Fruit fly (Drosophila melanogaster): ENCODE data around the gene CG18788.

DNA sequence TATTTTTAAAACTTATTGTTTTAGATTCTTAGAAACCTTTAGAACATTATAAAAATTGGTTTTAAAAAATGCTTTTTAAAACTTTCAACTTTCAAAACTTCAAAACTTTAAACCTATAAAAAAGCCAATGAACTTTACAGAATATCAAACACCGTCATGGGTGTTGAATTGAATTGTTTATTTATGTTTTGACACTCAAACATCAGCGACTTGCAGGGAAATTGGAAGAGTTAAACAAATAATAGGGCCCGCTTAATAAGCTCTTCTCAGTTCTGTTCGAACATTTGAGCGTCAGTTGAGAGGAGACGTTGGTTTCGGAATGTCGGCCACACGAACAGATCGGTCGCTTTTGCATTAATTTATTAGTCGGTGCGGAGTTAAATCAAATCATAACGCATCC, 15.1 kb downstream of the CG18788 start, which contains the start of gene PLCXD:
- TF ChIP-seq psq (optimal IDR thresholded peaks at IDR 0.05) (no peak), usp (GFP tag; optimal IDR thresholded peaks at IDR 0.05) (no peak), CG8478 (optimal IDR thresholded peaks at IDR 0.05) (no peak), Dll (optimal IDR thresholded peaks at IDR 0.05) (no peak), pan (optimal IDR thresholded peaks at IDR 0.05) (no peak)
